Worm (Caenorhabditis elegans): ENCODE results near the gene rps-2.

ce11 chrIV:7956643-7957317 is 30.6 kb upstream of the rps-2 start, which contains the start of gene csr-1:
- TF ChIP-seq T22C8.4 (GFP tag; IDR thresholded peaks at IDR 0.05), result no peak
- no peak for TF ChIP-seq klf-2 (GFP tag; conservative IDR thresholded peaks at IDR 0.05)
- TF ChIP-seq med-1 (GFP tag; optimal IDR thresholded peaks at IDR 0.05; ENCODE audit: insufficient read depth), result no peak

Measured in whole organism, midembryonic.